Fruit fly (Drosophila melanogaster) whole organism, larva: Measurements from ENCODE around the gene Spc105R.

Experiments
- noc ChIP-seq: fragments of 200-800 bp; sonication (Bioruptor generic); optimal IDR thresholded peaks from 3 replicates; lab custom pipeline; 2019; ENCODE audit warnings: missing biosample characterization, mild to moderate bottlenecking, missing genetic modification characterization, moderate library complexity

Gene Spc105R

dm6 chr3L:20830361-20830760 lies 30.2 kb downstream of the Spc105R start:
- no peak for TF ChIP-seq noc

dm6 chr3L:20834150-20834549 lies 33.9 kb downstream of the Spc105R start:
- no peak for TF ChIP-seq noc

- no peak for TF ChIP-seq noc
Observed at dm6 chr3L:20835882-20836281, 35.7 kb downstream of the Spc105R start, which contains the start of gene CG3288. Gene CG3288 (plus strand): TSS chr3L:20836182.

- peak; percentile 85 for TF ChIP-seq noc
Observed at dm6 chr3L:20837040-20837830, 37.0 kb downstream of the Spc105R start, which contains the start of gene CG13255. Gene CG13255 (plus strand): TSS chr3L:20837488.

dm6 chr3L:20837831-20838301 lies 37.7 kb downstream of the Spc105R start:
- peak; percentile 2 for TF ChIP-seq noc

dm6 chr3L:20841465-20842109 lies 41.4 kb downstream of the Spc105R start, which contains the start of the genes CSN3 and CG11456:
Gene CSN3 (minus strand): TSS chr3L:20841576.
Gene CG11456 (plus strand): TSS chr3L:20841987.
- TF ChIP-seq noc = no peak

dm6 chr3L:20848572-20848971 lies 48.4 kb downstream of the Spc105R start:
- TF ChIP-seq noc = no peak
